Worm (Caenorhabditis elegans) whole organism, L1 larva: ENCODE data around the gene F27B3.6.

Experiments used
- aha-1 ChIP-seq: fragments of 150-350 bp; optimal IDR thresholded peaks from 2 replicates; lab custom pipeline; 2014; ENCODE audit warnings: missing biosample characterization, missing genetic modification characterization
- fkh-10 ChIP-seq: sonication (generic microtip); optimal IDR thresholded peaks from 2 replicates; lab custom pipeline; 2017; ENCODE audit warnings: missing biosample characterization, missing genetic modification reagents, missing genetic modification characterization
- lin-15B ChIP-seq: fragments of 150-350 bp; sonication (generic microtip); optimal IDR thresholded peaks from 3 replicates; lab custom pipeline; 2014; ENCODE audit warnings: missing biosample characterization, missing genetic modification characterization
- nhr-237 ChIP-seq: fragments of 150-350 bp; optimal IDR thresholded peaks from 2 replicates; lab custom pipeline; 2014; ENCODE audit warnings: missing biosample characterization, missing genetic modification characterization
- nhr-85 ChIP-seq: sonication (generic microtip); peaks from one replicate; lab custom pipeline; 2016; ENCODE audit warnings: missing genetic modification characterization, inconsistent platforms, missing compliant biosample characterization
- nhr-90 ChIP-seq: sonication (generic microtip); optimal IDR thresholded peaks from 2 replicates; lab custom pipeline; 2016; ENCODE audit warnings: mild to moderate bottlenecking, missing genetic modification characterization, missing compliant biosample characterization; ENCODE audit not compliant: poor library complexity
- pqm-1 ChIP-seq: sonication (generic microtip); optimal IDR thresholded peaks from 3 replicates; lab custom pipeline; 2017; ENCODE audit warnings: missing biosample characterization, missing genetic modification characterization

- TF ChIP-seq aha-1 (tag; lab: Kevin White, UChicago), result no peak
- no peak for TF ChIP-seq lin-15B (tag; lab: Kevin White, UChicago)
- no peak for TF ChIP-seq nhr-85 (tag; lab: Kevin White, UChicago)
- no peak for TF ChIP-seq nhr-90 (tag; lab: Kevin White, UChicago)
- no peak for TF ChIP-seq fkh-10
- no peak for TF ChIP-seq pqm-1 (tag; lab: Kevin White, UChicago)
- no peak for TF ChIP-seq nhr-237 (tag; lab: Kevin White, UChicago)
These were observed 19.9 kb downstream of the F27B3.6 start, which contains the start of gene C09E7.8 for ce11 chrIII:6558487-6558886.
